Worm (Caenorhabditis elegans): ENCODE measurements around the gene F18E9.1.

DNA sequence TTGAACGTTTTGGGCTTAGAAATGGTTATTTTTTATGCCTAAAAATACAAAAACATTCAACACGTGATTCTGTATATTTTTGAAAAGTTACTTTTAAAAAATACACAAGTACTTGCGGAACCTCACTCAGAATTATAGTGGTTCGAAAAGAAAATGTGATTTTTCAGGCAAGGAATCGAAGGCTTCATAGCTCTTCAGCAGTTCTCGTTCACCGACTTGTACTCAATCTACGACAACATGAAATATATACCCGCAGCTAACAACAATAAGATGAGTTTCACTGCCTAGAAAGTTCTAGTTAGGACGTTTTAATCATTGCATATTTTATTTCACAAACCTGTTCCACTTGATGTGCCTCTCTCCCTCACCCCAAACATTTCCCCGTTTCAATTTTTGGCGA, 38.7 kb upstream of the F18E9.1 start:
- TF ChIP-seq zag-1 (tag; optimal IDR thresholded peaks at IDR 0.05) (no peak), nhr-11 (tag; optimal IDR thresholded peaks at IDR 0.05) (no peak), nhr-28 (tag; optimal IDR thresholded peaks at IDR 0.05) (no peak), ztf-11 (tag; optimal IDR thresholded peaks at IDR 0.05) (no peak), elt-3 (tag; optimal IDR thresholded peaks at IDR 0.05) (no peak), unc-39 (tag; optimal IDR thresholded peaks at IDR 0.05) (no peak), nhr-25 (tag; optimal IDR thresholded peaks at IDR 0.05) (no peak)
